Fruit fly (Drosophila melanogaster): ENCODE measurements around the gene CG13255.

Gene CG13255

DNA sequence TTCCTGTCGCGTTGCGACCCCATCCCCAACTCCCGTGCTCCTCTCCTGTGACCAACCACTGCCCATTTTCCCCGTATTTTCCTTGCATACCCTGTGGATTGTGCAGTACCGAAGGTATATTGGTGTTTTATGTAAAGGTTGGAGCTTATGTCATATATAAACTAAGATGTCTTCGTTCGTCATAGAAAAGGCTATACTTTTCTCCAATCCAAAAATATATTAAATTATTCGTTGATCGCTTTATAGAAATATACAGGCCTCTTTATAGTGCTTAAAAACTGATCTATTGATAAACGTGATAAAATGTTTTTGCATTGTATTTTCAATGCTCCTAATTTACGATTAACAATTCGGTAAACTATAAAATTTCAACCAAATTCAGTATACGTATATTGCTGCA is 31.7 kb downstream of the CG13255 start:
- no peak for TF ChIP-seq CG8924 (tag; optimal IDR thresholded peaks at IDR 0.05)
- no peak for TF ChIP-seq HLH4C (GFP tag; IDR thresholded peaks at IDR 0.05; ENCODE audit: partially characterized antibody)
- peak; percentile 57 for TF ChIP-seq CG18599 (GFP tag; optimal IDR thresholded peaks at IDR 0.05)
- peak; percentile 29 for TF ChIP-seq CG11504 (tag; optimal IDR thresholded peaks at IDR 0.05)
- peak; percentile 65 for TF ChIP-seq D19B (GFP tag; optimal IDR thresholded peaks at IDR 0.05)
- no peak for TF ChIP-seq Hr78 (GFP tag; optimal IDR thresholded peaks at IDR 0.05)
- peak; percentile 60 for TF ChIP-seq sens (GFP tag)
- TF ChIP-seq Hr51 (GFP tag; optimal IDR thresholded peaks at IDR 0.05) = peak in 1 of 2 experiments; percentile 6
- TF ChIP-seq BEAF-32 (GFP tag; optimal IDR thresholded peaks at IDR 0.05) = no peak
- TF ChIP-seq row (GFP tag; IDR thresholded peaks at IDR 0.05) = 0 out of 3 replicates have a peak, but pooled peaks have one; percentile 20
- TF ChIP-seq gfzf (GFP tag; optimal IDR thresholded peaks at IDR 0.05) = no peak
- TF ChIP-seq CG12391 (tag; optimal IDR thresholded peaks at IDR 0.05) = no peak
- TF ChIP-seq CG12155 (GFP tag; optimal IDR thresholded peaks at IDR 0.05) = no peak
- TF ChIP-seq CG2120 (GFP tag; optimal IDR thresholded peaks at IDR 0.05) = peak; percentile 22
- peak; percentile 2 for TF ChIP-seq lab (GFP tag; optimal IDR thresholded peaks at IDR 0.05)
- TF ChIP-seq gem (tag; optimal IDR thresholded peaks at IDR 0.05) = peak; percentile 20
- TF ChIP-seq CG2202 (tag; optimal IDR thresholded peaks at IDR 0.05) = no peak
- TF ChIP-seq al (GFP tag; IDR thresholded peaks at IDR 0.05) = no peak
- TF ChIP-seq Hmr (GFP tag; optimal IDR thresholded peaks at IDR 0.05) = peak; percentile 17
- no peak for TF ChIP-seq NfI (GFP tag; optimal IDR thresholded peaks at IDR 0.05)
- no peak for TF ChIP-seq CG2889 (GFP tag; IDR thresholded peaks at IDR 0.05)

DNA sequence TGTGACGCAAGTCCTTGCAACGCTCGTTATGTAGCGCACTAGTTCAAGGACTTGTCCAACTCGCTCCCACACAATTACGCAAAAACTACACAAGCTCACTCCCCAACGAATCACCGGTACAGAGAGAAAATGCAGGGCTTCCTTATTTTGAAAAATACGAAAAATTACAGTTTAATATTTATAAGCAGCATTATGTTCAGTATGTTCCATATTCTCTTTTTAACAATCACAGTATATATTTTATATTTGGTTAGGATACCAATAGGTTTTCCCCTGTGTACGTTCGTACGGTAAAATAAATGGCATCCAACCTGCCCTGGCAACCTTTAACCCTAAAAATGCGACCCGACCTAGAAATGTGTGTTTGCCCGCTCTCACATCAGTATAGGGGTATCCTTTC is 46.7 kb downstream of the CG13255 start:
- TF ChIP-seq croc (GFP tag; conservative IDR thresholded peaks at IDR 0.05) (no peak), pho (GFP tag; optimal IDR thresholded peaks at IDR 0.05) (no peak), Dip2 (GFP tag; IDR thresholded peaks at IDR 0.05) (no peak), Dbx (GFP tag; IDR thresholded peaks at IDR 0.05) (0 out of 3 replicates have a peak, but pooled peaks have one; percentile 38), Meics (GFP tag; optimal IDR thresholded peaks at IDR 0.05) (peak; percentile 7), CG9817 (tag; optimal IDR thresholded peaks at IDR 0.05) (peak; percentile 36), CG11723 (GFP tag; optimal IDR thresholded peaks at IDR 0.05) (no peak), CG15601 (tag; optimal IDR thresholded peaks at IDR 0.05) (no peak), Ada2b (GFP tag; IDR thresholded peaks at IDR 0.05) (0 out of 2 replicates have a peak, but pooled peaks have one; percentile 20), dysf (GFP tag; IDR thresholded peaks at IDR 0.05) (peak; percentile 27; the same call in 1 of the 3 replicates), Atf3 (GFP tag; optimal IDR thresholded peaks at IDR 0.05) (no peak), ato (GFP tag; IDR thresholded peaks at IDR 0.05; ENCODE audit: partially characterized antibody) (no peak), CG9932 (GFP tag; IDR thresholded peaks at IDR 0.05) (0 out of 2 replicates have a peak, but pooled peaks have one; percentile 39), D19A (tag; optimal IDR thresholded peaks at IDR 0.05) (no peak), CG15269 (tag; optimal IDR thresholded peaks at IDR 0.05) (peak; percentile 12), tna (GFP tag; IDR thresholded peaks at IDR 0.05; ENCODE audit: partially characterized antibody) (no peak), ken (GFP tag; IDR thresholded peaks at IDR 0.05) (no peak), D19B (GFP tag; optimal IDR thresholded peaks at IDR 0.05) (no peak), fru (optimal IDR thresholded peaks at IDR 0.05) (no peak), Hmr (GFP tag; optimal IDR thresholded peaks at IDR 0.05) (peak; percentile 16), CG2120 (GFP tag; optimal IDR thresholded peaks at IDR 0.05) (peak; percentile 46), br (optimal IDR thresholded peaks at IDR 0.05) (no peak), CG14014 (GFP tag; IDR thresholded peaks at IDR 0.05) (0 out of 2 replicates have a peak, but pooled peaks have one; percentile 40), tio (GFP tag; optimal IDR thresholded peaks at IDR 0.05) (no peak), slbo (GFP tag; IDR thresholded peaks at IDR 0.05) (peak; percentile 16; the same call in 1 of the 2 replicates), GATAe (GFP tag; conservative IDR thresholded peaks at IDR 0.05) (no peak), Oli (tag; optimal IDR thresholded peaks at IDR 0.05) (no peak), Hr51 (GFP tag; optimal IDR thresholded peaks at IDR 0.05) (peak in 1 of 2 experiments; percentile 5), CG14667 (GFP tag; IDR thresholded peaks at IDR 0.05) (0 out of 2 replicates have a peak, but pooled peaks have one; percentile 19), CG11456 (GFP tag; IDR thresholded peaks at IDR 0.05) (0 out of 3 replicates have a peak, but pooled peaks have one; percentile 38), Med (GFP tag) (no peak), MTF-1 (GFP tag; optimal IDR thresholded peaks at IDR 0.05; ENCODE audit: borderline replicate concordance) (no peak)

All from whole organism, embryonic.